Worm (Caenorhabditis elegans): ENCODE results near the gene vha-19.
"Not testable (repeated sequence)": the region's sequence is repeated elsewhere in the genome, so short reads cannot be mapped to it uniquely, and the experiment has no call there.

Gene vha-19

ce11 chrIV:3368638-3369247 is at the start of gene vha-19:
TSS of gene vha-19 (plus strand) at chrIV:3369197.
- TF ChIP-seq ets-4 (tag; optimal IDR thresholded peaks at IDR 0.05) (peak; percentile 14), dve-1 (tag; optimal IDR thresholded peaks at IDR 0.05) (no peak), unc-55 (GFP tag; optimal IDR thresholded peaks at IDR 0.05) (no peak), madf-2 (tag; optimal IDR thresholded peaks at IDR 0.05) (no peak), ceh-34 (tag; optimal IDR thresholded peaks at IDR 0.05) (peak; percentile 51), C08G9.2 (tag; optimal IDR thresholded peaks at IDR 0.05) (no peak), ceh-48 (tag; optimal IDR thresholded peaks at IDR 0.05) (peak; percentile 23)

ce11 chrIV:3331758-3332157 is 37.2 kb upstream of the vha-19 start, which contains the start of gene F42A6.5:
TSS of gene F42A6.5 (minus strand) at chrIV:3331858.
- TF ChIP-seq K09A11.1 (tag; optimal IDR thresholded peaks at IDR 0.05; ENCODE audit: insufficient read depth); ceh-22 (tag; optimal IDR thresholded peaks at IDR 0.05); nhr-11 (tag; optimal IDR thresholded peaks at IDR 0.05): not testable (repeated sequence)

ce11 chrIV:3336585-3336984 is 32.4 kb upstream of the vha-19 start, which contains the start of gene F42A6.6:
TSS of gene F42A6.6 (minus strand) at chrIV:3336873.
- no peak for TF ChIP-seq Y22D7AL.16 (tag; optimal IDR thresholded peaks at IDR 0.05)
- no peak for TF ChIP-seq hlh-8 (tag; optimal IDR thresholded peaks at IDR 0.05)
- TF ChIP-seq ama-1 (optimal IDR thresholded peaks at IDR 0.05) = peak; percentile 88

- no peak for TF ChIP-seq gmeb-2 (tag; optimal IDR thresholded peaks at IDR 0.05)
Observed at ce11 chrIV:3337275-3337674, 31.7 kb upstream of the vha-19 start.

ce11 chrIV:3338176-3338575 is 30.8 kb upstream of the vha-19 start:
- TF ChIP-seq ama-1 (optimal IDR thresholded peaks at IDR 0.05) (no peak), ceh-9 (tag; optimal IDR thresholded peaks at IDR 0.05) (no peak), dmd-4 (tag; optimal IDR thresholded peaks at IDR 0.05; ENCODE audit: borderline replicate concordance) (no peak), ceh-14 (tag; optimal IDR thresholded peaks at IDR 0.05) (no peak), unc-55 (GFP tag; optimal IDR thresholded peaks at IDR 0.05) (no peak), ceh-19 (GFP tag; optimal IDR thresholded peaks at IDR 0.05) (no peak), ceh-48 (tag; optimal IDR thresholded peaks at IDR 0.05) (no peak), ceh-45 (GFP tag; IDR thresholded peaks at IDR 0.05) (no peak), C08G9.2 (tag; optimal IDR thresholded peaks at IDR 0.05) (no peak), elt-4 (tag; optimal IDR thresholded peaks at IDR 0.05) (no peak), nhr-11 (tag; optimal IDR thresholded peaks at IDR 0.05) (no peak), tbx-7 (tag; optimal IDR thresholded peaks at IDR 0.05) (no peak), ceh-30 (tag; optimal IDR thresholded peaks at IDR 0.05) (no peak), ttx-3 (tag; optimal IDR thresholded peaks at IDR 0.05) (no peak)

- TF ChIP-seq pha-2 (tag; optimal IDR thresholded peaks at IDR 0.05) (no peak), rnt-1 (tag; optimal IDR thresholded peaks at IDR 0.05) (peak; percentile 70), unc-42 (tag; optimal IDR thresholded peaks at IDR 0.05) (peak; percentile 6), ttx-3 (tag; optimal IDR thresholded peaks at IDR 0.05) (no peak), ceh-18 (tag; optimal IDR thresholded peaks at IDR 0.05) (peak; percentile 21), gmeb-2 (tag; optimal IDR thresholded peaks at IDR 0.05) (no peak), unc-55 (GFP tag; optimal IDR thresholded peaks at IDR 0.05) (no peak), hlh-30 (tag; optimal IDR thresholded peaks at IDR 0.05; ENCODE audit: insufficient read depth) (peak; percentile 35), ceh-31 (tag; optimal IDR thresholded peaks at IDR 0.05) (peak; percentile 59), elt-2 (tag; optimal IDR thresholded peaks at IDR 0.05) (peak; percentile 56), tbx-2 (tag; optimal IDR thresholded peaks at IDR 0.05) (peak; percentile 16), ama-1 (optimal IDR thresholded peaks at IDR 0.05) (no peak), dve-1 (tag; optimal IDR thresholded peaks at IDR 0.05) (peak; percentile 33), nfya-1 (tag; optimal IDR thresholded peaks at IDR 0.05) (peak; percentile 86), pax-1 (tag; optimal IDR thresholded peaks at IDR 0.05) (peak; percentile 81), ceh-34 (tag; optimal IDR thresholded peaks at IDR 0.05) (peak; percentile 23)
Observed at ce11 chrIV:3338676-3339075, 30.3 kb upstream of the vha-19 start, which contains the start of gene hrpa-1. TSS of gene hrpa-1 (minus strand) at chrIV:3338867.
